Fruit fly (Drosophila melanogaster) whole organism, prepupa: ENCODE data around the gene Rpt6.
A peak's percentile ranks its signal among the peaks of the same experiment; 100 is the strongest.

Source experiments
- Blimp-1 ChIP-seq: fragments of 200-800 bp; sonication (Bioruptor generic); optimal IDR thresholded peaks from 3 replicates; lab custom pipeline; 2017; ENCODE audit warnings: missing biosample characterization, missing genetic modification characterization, mild to moderate bottlenecking, moderate library complexity, missing genetic modification reagents
- CG10631 ChIP-seq: fragments of 200-800 bp; sonication (Bioruptor generic); optimal IDR thresholded peaks from 2 replicates; lab custom pipeline; 2016; ENCODE audit warnings: missing biosample characterization, missing genetic modification characterization
- CG11762 ChIP-seq: fragments of 200-800 bp; sonication (Bioruptor generic); optimal IDR thresholded peaks from 3 replicates; lab custom pipeline; 2016; ENCODE audit warnings: missing biosample characterization, missing genetic modification characterization; ENCODE audit not compliant: insufficient read depth
- CG15336 ChIP-seq: fragments of 200-800 bp; sonication (Bioruptor generic); IDR thresholded peaks from 2 replicates; pipeline ENCODE4 v1.3.6; 2022; ENCODE audit warnings: missing biosample characterization, missing genetic modification characterization
- CG3032 ChIP-seq: fragments of 200-800 bp; optimal IDR thresholded peaks from 2 replicates; lab custom pipeline; 2019; ENCODE audit warnings: missing biosample characterization, mild to moderate bottlenecking, missing genetic modification characterization, moderate library complexity
- CG31627 ChIP-seq: fragments of 200-800 bp; sonication (Bioruptor generic); optimal IDR thresholded peaks from 3 replicates; lab custom pipeline; 2016; ENCODE audit warnings: missing biosample characterization, missing genetic modification characterization
- CG34406 ChIP-seq: fragments of 200-800 bp; sonication (Bioruptor generic); optimal IDR thresholded peaks from 3 replicates; lab custom pipeline; 2016; ENCODE audit warnings: missing biosample characterization, missing genetic modification characterization
- CG4318 ChIP-seq: fragments of 200-800 bp; sonication (Bioruptor generic); optimal IDR thresholded peaks from 3 replicates; lab custom pipeline; 2017; ENCODE audit warnings: missing biosample characterization, mild to moderate bottlenecking, missing genetic modification characterization
- CG6276 ChIP-seq: fragments of 200-800 bp; sonication (Bioruptor generic); optimal IDR thresholded peaks from 2 replicates; lab custom pipeline; 2017; ENCODE audit warnings: missing biosample characterization, mild to moderate bottlenecking, missing genetic modification characterization
- CG6792 ChIP-seq: fragments of 200-800 bp; sonication (Bioruptor generic); optimal IDR thresholded peaks from 3 replicates; lab custom pipeline; 2016; ENCODE audit warnings: missing biosample characterization, missing genetic modification characterization
- CG6808 ChIP-seq: fragments of 200-800 bp; sonication (Bioruptor generic); optimal IDR thresholded peaks from 3 replicates; lab custom pipeline; 2017; ENCODE audit warnings: missing biosample characterization, missing genetic modification characterization, mild to moderate bottlenecking, moderate library complexity, missing genetic modification reagents
- CG6854 ChIP-seq: fragments of 200-800 bp; sonication (Bioruptor generic); optimal IDR thresholded peaks from 2 replicates; lab custom pipeline; 2017; ENCODE audit warnings: missing biosample characterization, mild to moderate bottlenecking, missing genetic modification characterization
- CG7368 ChIP-seq: fragments of 200-800 bp; sonication (Bioruptor generic); optimal IDR thresholded peaks from 3 replicates; lab custom pipeline; 2016; ENCODE audit warnings: missing biosample characterization, missing genetic modification characterization
- CG8119 ChIP-seq: fragments of 200-800 bp; sonication (Bioruptor generic); IDR thresholded peaks from 3 replicates; pipeline ENCODE4 v1.3.6; 2022; ENCODE audit warnings: missing biosample characterization, missing genetic modification characterization
- CG8632 ChIP-seq: fragments of 200-800 bp; sonication (Bioruptor generic); optimal IDR thresholded peaks from 3 replicates; lab custom pipeline; 2016; ENCODE audit warnings: missing biosample characterization, missing genetic modification characterization
- Eip75B ChIP-seq: fragments of 200-800 bp; sonication (Bioruptor generic); optimal IDR thresholded peaks from 3 replicates; lab custom pipeline; 2016; ENCODE audit warnings: missing biosample characterization, missing genetic modification characterization
- Eip78C ChIP-seq: fragments of 200-800 bp; sonication (Bioruptor generic); peaks from one replicate; lab custom pipeline; 2016; ENCODE audit warnings: missing biosample characterization, missing genetic modification characterization
- Eip93F ChIP-seq: fragments of 200-800 bp; sonication (Bioruptor generic); optimal IDR thresholded peaks from 2 replicates; lab custom pipeline; 2016; ENCODE audit warnings: missing biosample characterization, mild to moderate bottlenecking, missing genetic modification characterization
- Ets21C ChIP-seq: fragments of 200-800 bp; sonication (Bioruptor generic); optimal IDR thresholded peaks from 3 replicates; lab custom pipeline; 2016; ENCODE audit warnings: missing biosample characterization, missing genetic modification characterization
- Hr38 ChIP-seq: sonication (Bioruptor generic); optimal IDR thresholded peaks from 2 replicates; lab custom pipeline; 2016; ENCODE audit warnings: missing biosample characterization, missing genetic modification characterization
- Hr39 ChIP-seq: fragments of 200-800 bp; sonication (Bioruptor generic); optimal IDR thresholded peaks from 2 replicates; lab custom pipeline; 2016; ENCODE audit warnings: missing biosample characterization, missing genetic modification characterization
- Hr4 ChIP-seq: fragments of 200-800 bp; sonication (Bioruptor generic); optimal IDR thresholded peaks from 3 replicates; lab custom pipeline; 2016; ENCODE audit warnings: missing biosample characterization, missing genetic modification characterization
- OdsH ChIP-seq: fragments of 200-800 bp; sonication (Bioruptor generic); optimal IDR thresholded peaks from 3 replicates; lab custom pipeline; 2016; ENCODE audit warnings: missing biosample characterization, missing genetic modification characterization
- Sox14 ChIP-seq: fragments of 200-800 bp; sonication (Bioruptor generic); optimal IDR thresholded peaks from 3 replicates; lab custom pipeline; 2016; ENCODE audit warnings: missing biosample characterization, missing genetic modification characterization
- Sox15 ChIP-seq: fragments of 200-800 bp; sonication (Bioruptor generic); optimal IDR thresholded peaks from 3 replicates; lab custom pipeline; 2016; ENCODE audit warnings: missing biosample characterization, missing genetic modification characterization
- achi ChIP-seq: fragments of 200-800 bp; sonication (Bioruptor generic); optimal IDR thresholded peaks from 3 replicates; lab custom pipeline; 2016; ENCODE audit warnings: missing biosample characterization, missing genetic modification characterization
- acj6 ChIP-seq: fragments of 200-800 bp; sonication (Bioruptor generic); optimal IDR thresholded peaks from 3 replicates; lab custom pipeline; 2016; ENCODE audit warnings: missing biosample characterization, missing genetic modification characterization
- dac ChIP-seq: fragments of 200-800 bp; sonication (Bioruptor generic); optimal IDR thresholded peaks from 2 replicates; lab custom pipeline; 2017; ENCODE audit warnings: missing biosample characterization, mild to moderate bottlenecking, missing genetic modification characterization
- dsx ChIP-seq: fragments of 200-800 bp; optimal IDR thresholded peaks from 3 replicates; lab custom pipeline; 2019; ENCODE audit warnings: missing biosample characterization, mild to moderate bottlenecking, missing genetic modification characterization, moderate library complexity; ENCODE audit not compliant: poor library complexity, severe bottlenecking
- lz ChIP-seq: fragments of 200-800 bp; sonication (Bioruptor generic); optimal IDR thresholded peaks from 3 replicates; lab custom pipeline; 2016; ENCODE audit warnings: missing biosample characterization, missing genetic modification characterization
- spab ChIP-seq: fragments of 200-800 bp; sonication (Bioruptor generic); optimal IDR thresholded peaks from 2 replicates; lab custom pipeline; 2017; ENCODE audit warnings: missing biosample characterization, mild to moderate bottlenecking, missing genetic modification characterization, missing genetic modification reagents
- ss ChIP-seq, 2 experiments: fragments of 200-800 bp; sonication (Bioruptor generic); optimal IDR thresholded peaks; 2 replicates in 1 of 2; 3 replicates in 1 of 2; lab custom pipeline; 2017 to 2018; ENCODE audit warnings: mild to moderate bottlenecking in 2 of 2, missing biosample characterization in 2 of 2, missing genetic modification characterization in 2 of 2, moderate library complexity in 1 of 2
- svp ChIP-seq: fragments of 200-800 bp; sonication (Bioruptor generic); peaks from one replicate; lab custom pipeline; 2016; ENCODE audit warnings: missing biosample characterization, missing genetic modification characterization

Rpt6 gene

DNA sequence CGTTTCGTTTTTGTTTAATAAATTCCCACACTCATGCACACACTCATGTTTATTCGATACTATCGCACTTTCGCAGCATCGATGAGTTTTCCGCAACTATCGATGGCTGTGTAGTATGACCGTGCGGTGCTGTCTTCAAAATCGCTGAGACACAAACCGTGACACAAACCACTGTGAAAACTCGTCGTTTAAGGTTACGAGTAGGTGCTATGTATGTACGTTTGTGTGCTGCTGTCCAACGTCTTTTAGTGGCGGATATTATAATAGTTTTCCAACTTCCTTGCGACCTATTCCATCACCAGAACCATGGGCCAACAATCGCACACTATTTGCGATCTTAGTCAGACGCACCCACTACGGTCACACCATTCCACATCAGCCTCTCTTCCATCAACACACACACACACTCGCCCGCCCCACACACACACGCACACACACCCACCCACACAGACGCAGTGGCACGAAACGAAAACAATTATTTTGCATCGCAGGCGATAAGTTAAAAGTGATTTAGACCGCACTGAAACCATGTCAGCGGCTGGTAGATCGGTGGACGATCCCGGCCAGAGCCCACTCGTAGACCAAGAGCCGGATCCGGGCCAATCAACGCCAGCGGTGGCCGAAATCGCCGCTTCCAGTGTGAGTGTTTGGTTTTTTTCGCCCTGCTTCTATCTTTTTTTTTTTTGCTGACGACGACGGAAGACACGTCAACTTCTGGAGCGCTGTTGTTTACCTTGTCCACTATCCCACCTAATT is 8.3 kb downstream of the Rpt6 start, which contains the start of the genes Dd and CG1486 (continued):
- TF ChIP-seq Sox14 (peak; percentile 25), Hr38 (GFP tag; lab: Kevin White, UChicago) (no peak), CG6792 (GFP tag; lab: Kevin White, UChicago) (no peak)

DNA sequence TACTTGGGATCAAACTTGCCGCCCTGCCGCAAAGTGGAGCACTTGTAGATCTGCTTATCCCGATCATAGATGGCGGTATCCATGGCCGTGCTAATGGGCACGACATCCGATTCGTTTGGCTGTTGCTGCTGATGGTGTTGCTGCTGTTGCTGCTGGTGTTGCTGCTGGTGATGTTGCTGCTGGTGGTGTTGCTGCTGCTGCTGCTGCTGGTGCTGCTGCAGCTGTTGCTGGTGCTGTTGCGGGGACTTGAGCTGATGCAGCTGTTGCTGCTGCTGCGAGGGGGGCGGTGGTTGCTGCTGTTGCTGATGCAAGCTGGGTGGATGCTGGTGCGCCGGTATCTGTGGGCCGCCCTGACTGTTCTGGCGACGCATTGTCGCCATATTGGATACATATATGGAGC is 17.3 kb downstream of the Rpt6 start:
- no peak for TF ChIP-seq CG6276 (GFP tag; lab: Kevin White, UChicago)
- no peak for TF ChIP-seq dsx (GFP tag; lab: Kevin White, UChicago)
- no peak for TF ChIP-seq dac (GFP tag; lab: Kevin White, UChicago)
- no peak for TF ChIP-seq Sox15 (GFP tag; lab: Kevin White, UChicago)
- TF ChIP-seq achi = no peak
- no peak for TF ChIP-seq acj6 (GFP tag; lab: Kevin White, UChicago)
- no peak for TF ChIP-seq CG6854 (GFP tag; lab: Kevin White, UChicago)
- TF ChIP-seq CG34406 = no peak
- TF ChIP-seq OdsH (GFP tag; lab: Kevin White, UChicago) = no peak
- TF ChIP-seq CG7368 (GFP tag; lab: Kevin White, UChicago) = no peak
- TF ChIP-seq CG10631 (GFP tag; lab: Kevin White, UChicago) = no peak
- TF ChIP-seq Eip93F (GFP tag; lab: Kevin White, UChicago) = no peak
- no peak for TF ChIP-seq CG8632 (GFP tag; lab: Kevin White, UChicago)
- no peak for TF ChIP-seq Eip75B (GFP tag; lab: Kevin White, UChicago)

- no peak for TF ChIP-seq Sox15 (GFP tag; lab: Kevin White, UChicago)
- TF ChIP-seq CG8119 (GFP tag; lab: Robert Waterston, UW) = no peak
- no peak for TF ChIP-seq Hr38 (GFP tag; lab: Kevin White, UChicago)
- no peak for TF ChIP-seq lz (GFP tag; lab: Kevin White, UChicago)
- no peak for TF ChIP-seq Hr4 (GFP tag; lab: Kevin White, UChicago)
- TF ChIP-seq OdsH (GFP tag; lab: Kevin White, UChicago) = no peak
- no peak for TF ChIP-seq Eip78C (GFP tag; lab: Kevin White, UChicago)
- TF ChIP-seq Ets21C (GFP tag; lab: Kevin White, UChicago) = no peak
- TF ChIP-seq Sox14 = no peak
- TF ChIP-seq ss (GFP tag; optimal IDR thresholded peaks at IDR 0.05; lab: Kevin White, UChicago) = no peak
- TF ChIP-seq CG6792 (GFP tag; lab: Kevin White, UChicago) = no peak
- no peak for TF ChIP-seq CG31627 (GFP tag; lab: Kevin White, UChicago)
Observed at dm6 chrX:21334522-21335104, 18.8 kb downstream of the Rpt6 start.

DNA sequence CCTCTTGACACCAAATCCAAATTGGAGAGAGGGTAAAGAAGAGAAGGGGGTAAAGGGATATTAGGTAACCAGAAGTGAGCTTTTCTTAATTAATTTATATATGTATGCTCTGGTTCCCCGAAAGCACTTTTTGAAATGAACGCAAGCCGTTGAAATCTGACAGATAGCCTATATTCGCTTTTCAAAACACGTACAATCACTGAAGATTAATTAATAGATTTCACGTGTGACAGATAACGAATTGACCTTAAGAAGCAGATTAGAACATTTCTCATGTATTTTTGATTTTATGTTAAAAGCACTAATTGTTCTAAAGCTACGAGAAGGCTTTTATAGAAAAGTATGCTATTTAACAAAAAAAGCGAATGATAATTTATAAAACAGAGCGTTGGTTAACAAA is 21.2 kb downstream of the Rpt6 start:
- TF ChIP-seq spab (GFP tag; lab: Kevin White, UChicago) = no peak
- TF ChIP-seq acj6 (GFP tag; lab: Kevin White, UChicago) = no peak
- no peak for TF ChIP-seq CG6808 (GFP tag; lab: Kevin White, UChicago)
- TF ChIP-seq Sox14 = no peak
- no peak for TF ChIP-seq Blimp-1
- TF ChIP-seq CG3032 (tag; lab: Kevin White, UChicago) = no peak
- no peak for TF ChIP-seq Hr39
- TF ChIP-seq CG4318 (GFP tag; lab: Kevin White, UChicago) = no peak
- TF ChIP-seq svp = no peak
- TF ChIP-seq CG11762 = no peak
- no peak for TF ChIP-seq Ets21C (GFP tag; lab: Kevin White, UChicago)

dm6 chrX:21338153-21338552 is 22.3 kb downstream of the Rpt6 start:
- TF ChIP-seq CG15336 (GFP tag; lab: Robert Waterston, UW) (no peak), Eip93F (GFP tag; lab: Kevin White, UChicago) (no peak)
